Fruit fly (Drosophila melanogaster): ENCODE data around the gene CG7606.

The CG7606 gene

dm6 chr3R:17596236-17596635, at the start of gene CG7606:
TSS of gene CG7606 (plus strand) at chr3R:17596536.
- no peak for TF ChIP-seq CG30020 (tag; optimal IDR thresholded peaks at IDR 0.05)
- TF ChIP-seq chn (GFP tag; optimal IDR thresholded peaks at IDR 0.05) = no peak
- TF ChIP-seq bsh (GFP tag; optimal IDR thresholded peaks at IDR 0.05) = no peak
- no peak for TF ChIP-seq CG17385 (GFP tag; optimal IDR thresholded peaks at IDR 0.05)
- TF ChIP-seq tap (tag; optimal IDR thresholded peaks at IDR 0.05) = no peak
- TF ChIP-seq corto (GFP tag; optimal IDR thresholded peaks at IDR 0.05) = no peak

dm6 chr3R:17549985-17550384, 46.4 kb upstream of the CG7606 start:
- TF ChIP-seq CG17802 (tag; optimal IDR thresholded peaks at IDR 0.05) (no peak), tap (tag; optimal IDR thresholded peaks at IDR 0.05) (no peak), CG32532 (GFP tag; IDR thresholded peaks at IDR 0.05) (0 out of 2 replicates have a peak, but pooled peaks have one; percentile 9), CG11085 (GFP tag; IDR thresholded peaks at IDR 0.05) (0 out of 2 replicates have a peak, but pooled peaks have one; percentile 23), fd96Cb (tag; optimal IDR thresholded peaks at IDR 0.05) (no peak), NFAT (GFP tag; IDR thresholded peaks at IDR 0.05) (0 out of 2 replicates have a peak, but pooled peaks have one; percentile 13), inv (GFP tag; IDR thresholded peaks at IDR 0.05; ENCODE audit: partially characterized antibody) (no peak), CG8281 (tag; optimal IDR thresholded peaks at IDR 0.05) (peak; percentile 92), sens (GFP tag) (peak; percentile 26)

- TF ChIP-seq CG8359 (GFP tag; optimal IDR thresholded peaks at IDR 0.05; ENCODE audit: borderline replicate concordance) (peak; percentile 18), CG2889 (GFP tag; IDR thresholded peaks at IDR 0.05) (no peak), ERR (GFP tag; optimal IDR thresholded peaks at IDR 0.05) (no peak), CG16779 (GFP tag; IDR thresholded peaks at IDR 0.05) (no peak), gcm (GFP tag; optimal IDR thresholded peaks at IDR 0.05) (no peak), CG11247 (GFP tag; IDR thresholded peaks at IDR 0.05) (no peak), CG8924 (tag; optimal IDR thresholded peaks at IDR 0.05) (peak; percentile 45), CG15696 (tag; optimal IDR thresholded peaks at IDR 0.05) (peak; percentile 58), crol (GFP tag; IDR thresholded peaks at IDR 0.05) (peak; percentile 73), mld (GFP tag; IDR thresholded peaks at IDR 0.05; ENCODE audit: partially characterized antibody) (no peak), CG6175 (GFP tag; IDR thresholded peaks at IDR 0.05) (no peak), CG1529 (GFP tag; optimal IDR thresholded peaks at IDR 0.05) (peak; percentile 45), CG1603 (tag; optimal IDR thresholded peaks at IDR 0.05) (peak; percentile 84), CG10543 (GFP tag; optimal IDR thresholded peaks at IDR 0.05) (no peak), klu (GFP tag; IDR thresholded peaks at IDR 0.05) (no peak), CG3726 (GFP tag; IDR thresholded peaks at IDR 0.05) (no peak), CG12769 (tag; optimal IDR thresholded peaks at IDR 0.05) (no peak), CG15011 (GFP tag; optimal IDR thresholded peaks at IDR 0.05) (no peak), ssp (GFP tag; IDR thresholded peaks at IDR 0.05) (no peak), pzg (GFP tag; optimal IDR thresholded peaks at IDR 0.05) (no peak), CG13296 (GFP tag; optimal IDR thresholded peaks at IDR 0.05) (no peak), CG3065 (GFP tag; optimal IDR thresholded peaks at IDR 0.05) (no peak), CG8388 (GFP tag; optimal IDR thresholded peaks at IDR 0.05) (peak; percentile 65), CG33557 (GFP tag; optimal IDR thresholded peaks at IDR 0.05) (peak; percentile 37), Scr (GFP tag; IDR thresholded peaks at IDR 0.05; ENCODE audit: partially characterized antibody) (no peak), CG15514 (GFP tag; optimal IDR thresholded peaks at IDR 0.05) (no peak), CG8765 (GFP tag; IDR thresholded peaks at IDR 0.05) (no peak; the same call in 1 of the 2 replicates), kah (GFP tag; optimal IDR thresholded peaks at IDR 0.05) (no peak), CG11456 (GFP tag; IDR thresholded peaks at IDR 0.05) (no peak), CG12236 (GFP tag; optimal IDR thresholded peaks at IDR 0.05) (no peak), CG4404 (GFP tag; IDR thresholded peaks at IDR 0.05) (peak; percentile 47; the same call in 1 of the 2 replicates), CG32767 (GFP tag; IDR thresholded peaks at IDR 0.05) (0 out of 2 replicates have a peak, but pooled peaks have one; percentile 26), Oli (tag; optimal IDR thresholded peaks at IDR 0.05) (peak; percentile 62)
Observed at dm6 chr3R:17550827-17551468, 45.4 kb upstream of the CG7606 start.
